In the genomic region with DNA sequence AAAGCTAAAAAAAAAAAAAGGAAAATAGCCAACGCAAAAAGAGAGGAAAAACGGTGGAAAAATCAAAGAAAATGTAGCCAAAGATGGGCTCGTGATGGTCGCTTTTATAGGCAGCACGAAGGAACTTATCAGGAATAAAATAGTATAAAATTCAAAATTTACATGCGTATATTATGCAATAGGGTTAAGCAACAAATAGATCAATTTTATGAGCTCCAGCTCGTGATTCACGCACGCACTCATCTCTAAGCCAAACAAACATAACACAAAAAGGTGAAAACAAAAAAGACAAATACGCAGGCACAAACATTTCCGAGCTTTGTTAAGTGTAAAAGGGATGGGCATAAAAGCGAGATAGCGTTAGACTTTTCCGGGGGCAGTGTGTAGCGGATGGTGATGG, we compare ENCODE assay signal across 2 fruit fly cellular contexts.
TF ChIP-seq lines count a peak whose summit lies in the region.

No protein-coding gene starts in this region.

TF ChIP-seq in whole organism, embryonic, 481 proteins besides CTCF, POLR2A, EP300 and RAD21 (continued from another document and continues in another):
- TF ChIP-seq lov (optimal IDR thresholded peaks at IDR 0.05; lab: Kevin White, UChicago) (no peak), lov (GFP tag; IDR thresholded peaks at IDR 0.05; lab: Robert Waterston, UW) (peak; percentile 40; the same call in 1 of the 3 replicates), D19A (tag; optimal IDR thresholded peaks at IDR 0.05; lab: Kevin White, UChicago) (peak; percentile 44), Abd-B (GFP tag; optimal IDR thresholded peaks at IDR 0.05; lab: Kevin White, UChicago) (peak; percentile 14), insv (GFP tag; optimal IDR thresholded peaks at IDR 0.05; lab: Kevin White, UChicago) (no peak), Scr (GFP tag; IDR thresholded peaks at IDR 0.05; lab: Robert Waterston, UW; ENCODE audit: partially characterized antibody) (peak; percentile 63), CG5953 (GFP tag; IDR thresholded peaks at IDR 0.05; lab: Robert Waterston, UW) (peak; percentile 50), nmo (GFP tag; optimal IDR thresholded peaks at IDR 0.05; lab: Kevin White, UChicago) (peak; percentile 64), Drgx (GFP tag; IDR thresholded peaks at IDR 0.05; lab: Robert Waterston, UW) (peak; percentile 41), CG10366 (GFP tag; IDR thresholded peaks at IDR 0.05; lab: Robert Waterston, UW) (peak; percentile 35; the same call in 1 of the 2 replicates), hkb (optimal IDR thresholded peaks at IDR 0.05; lab: Kevin White, UChicago) (no peak), hkb (GFP tag; IDR thresholded peaks at IDR 0.05; lab: Robert Waterston, UW) (peak; percentile 58; the same call in 1 of the 2 replicates), jumu (GFP tag; optimal IDR thresholded peaks at IDR 0.05; lab: Kevin White, UChicago) (no peak), org-1 (GFP tag; optimal IDR thresholded peaks at IDR 0.05; lab: Kevin White, UChicago) (no peak), dimm (GFP tag; IDR thresholded peaks at IDR 0.05; lab: Robert Waterston, UW) (no peak), CG3847 (GFP tag; IDR thresholded peaks at IDR 0.05; lab: Robert Waterston, UW) (no peak), grau (tag; optimal IDR thresholded peaks at IDR 0.05; lab: Kevin White, UChicago) (peak; percentile 34), CG4730 (GFP tag; IDR thresholded peaks at IDR 0.05; lab: Robert Waterston, UW) (peak; percentile 45), oc (tag; optimal IDR thresholded peaks at IDR 0.05; lab: Kevin White, UChicago) (peak; percentile 38), CG15514 (GFP tag; optimal IDR thresholded peaks at IDR 0.05; lab: Kevin White, UChicago) (no peak), gsb (GFP tag; IDR thresholded peaks at IDR 0.05; lab: Robert Waterston, UW) (no peak), CG7963 (GFP tag; IDR thresholded peaks at IDR 0.05; lab: Robert Waterston, UW; ENCODE audit: partially characterized antibody) (peak; percentile 43; the same call in 1 of the 3 replicates), ac (GFP tag; optimal IDR thresholded peaks at IDR 0.05; lab: Kevin White, UChicago) (no peak), chm (GFP tag; IDR thresholded peaks at IDR 0.05; lab: Robert Waterston, UW) (0 out of 2 replicates have a peak, but pooled peaks have one; percentile 35), gsb-n (tag; optimal IDR thresholded peaks at IDR 0.05; lab: Kevin White, UChicago) (peak; percentile 27), cg (GFP tag; optimal IDR thresholded peaks at IDR 0.05; lab: Kevin White, UChicago) (no peak), CG32767 (GFP tag; IDR thresholded peaks at IDR 0.05; lab: Robert Waterston, UW) (no peak), toy (GFP tag; IDR thresholded peaks at IDR 0.05; lab: Robert Waterston, UW) (no peak), otp (GFP tag; IDR thresholded peaks at IDR 0.05; lab: Robert Waterston, UW) (peak; percentile 42; the same call in 2 of the 3 replicates), sqz (GFP tag; optimal IDR thresholded peaks at IDR 0.05; lab: Kevin White, UChicago) (peak; percentile 13), CG9817 (tag; optimal IDR thresholded peaks at IDR 0.05; lab: Kevin White, UChicago) (peak; percentile 31), dati (GFP tag; IDR thresholded peaks at IDR 0.05; lab: Robert Waterston, UW) (no peak), onecut (GFP tag; IDR thresholded peaks at IDR 0.05; lab: Robert Waterston, UW) (peak; percentile 36; the same call in 1 of the 2 replicates), CG12071 (GFP tag; optimal IDR thresholded peaks at IDR 0.05; lab: Kevin White, UChicago) (peak; percentile 15), tin (GFP tag; optimal IDR thresholded peaks at IDR 0.05; lab: Kevin White, UChicago) (peak; percentile 10), CG12299 (tag; optimal IDR thresholded peaks at IDR 0.05; lab: Kevin White, UChicago) (peak; percentile 16), Hr3 (GFP tag; optimal IDR thresholded peaks at IDR 0.05; lab: Kevin White, UChicago) (no peak), CG17829 (tag; optimal IDR thresholded peaks at IDR 0.05; lab: Kevin White, UChicago) (peak; percentile 39), Six4 (GFP tag; optimal IDR thresholded peaks at IDR 0.05; lab: Kevin White, UChicago) (peak; percentile 16), mirr (GFP tag; optimal IDR thresholded peaks at IDR 0.05; lab: Kevin White, UChicago) (no peak), CG2202 (tag; optimal IDR thresholded peaks at IDR 0.05; lab: Kevin White, UChicago) (peak; percentile 13), vnd (GFP tag; IDR thresholded peaks at IDR 0.05; lab: Robert Waterston, UW; ENCODE audit: partially characterized antibody) (peak; percentile 37; the same call in 1 of the 3 replicates), bbx (GFP tag; IDR thresholded peaks at IDR 0.05; lab: Robert Waterston, UW; ENCODE audit: partially characterized antibody) (peak; percentile 67), Oli (tag; optimal IDR thresholded peaks at IDR 0.05; lab: Kevin White, UChicago) (peak; percentile 54), E2f1 (GFP tag; IDR thresholded peaks at IDR 0.05; lab: Robert Waterston, UW) (peak; percentile 38), B-H1 (GFP tag; IDR thresholded peaks at IDR 0.05; lab: Robert Waterston, UW) (peak; percentile 58), ewg (GFP tag; optimal IDR thresholded peaks at IDR 0.05; lab: Kevin White, UChicago) (peak; percentile 41), Jarid2 (GFP tag; optimal IDR thresholded peaks at IDR 0.05; lab: Kevin White, UChicago) (no peak), scrt (GFP tag; optimal IDR thresholded peaks at IDR 0.05; lab: Kevin White, UChicago) (no peak), kah (GFP tag; optimal IDR thresholded peaks at IDR 0.05; lab: Kevin White, UChicago) (no peak), CG14014 (GFP tag; IDR thresholded peaks at IDR 0.05; lab: Robert Waterston, UW) (peak; percentile 41; the same call in 1 of the 2 replicates), her (GFP tag; optimal IDR thresholded peaks at IDR 0.05; lab: Kevin White, UChicago) (no peak), CG10431 (GFP tag; optimal IDR thresholded peaks at IDR 0.05; lab: Kevin White, UChicago) (no peak), fd96Cb (tag; optimal IDR thresholded peaks at IDR 0.05; lab: Kevin White, UChicago) (peak; percentile 54), ci (GFP tag; IDR thresholded peaks at IDR 0.05; lab: Robert Waterston, UW) (peak; percentile 79), pb (GFP tag; optimal IDR thresholded peaks at IDR 0.05; lab: Kevin White, UChicago) (peak; percentile 4), CG12219 (GFP tag; optimal IDR thresholded peaks at IDR 0.05; lab: Kevin White, UChicago) (peak; percentile 14), CG8290 (GFP tag; optimal IDR thresholded peaks at IDR 0.05; lab: Kevin White, UChicago) (no peak), CG8290 (tag; optimal IDR thresholded peaks at IDR 0.05; lab: Kevin White, UChicago) (peak in 1 of 2 experiments; percentile 11), zfh1 (GFP tag; IDR thresholded peaks at IDR 0.05; lab: Robert Waterston, UW) (peak; percentile 75), CG4424 (GFP tag; optimal IDR thresholded peaks at IDR 0.05; lab: Kevin White, UChicago) (peak; percentile 57), Bgb (GFP tag; IDR thresholded peaks at IDR 0.05; lab: Robert Waterston, UW; ENCODE audit: partially characterized antibody) (no peak)

TF ChIP-seq in whole organism, prepupa, 60 proteins besides CTCF, POLR2A, EP300 and RAD21 (continued from another document):
- TF ChIP-seq Ets21C (GFP tag; optimal IDR thresholded peaks at IDR 0.05; lab: Kevin White, UChicago) (no peak), Sox14 (GFP tag; optimal IDR thresholded peaks at IDR 0.05; lab: Kevin White, UChicago) (peak; percentile 8), fkh (GFP tag; optimal IDR thresholded peaks at IDR 0.05; lab: Kevin White, UChicago) (peak; percentile 62), vri (GFP tag; optimal IDR thresholded peaks at IDR 0.05; lab: Kevin White, UChicago) (no peak), eg (GFP tag; IDR thresholded peaks at IDR 0.05; lab: Robert Waterston, UW) (peak; percentile 74), OdsH (GFP tag; optimal IDR thresholded peaks at IDR 0.05; lab: Kevin White, UChicago) (peak; percentile 37), CG3919 (GFP tag; optimal IDR thresholded peaks at IDR 0.05; lab: Kevin White, UChicago) (peak; percentile 9), cyc (GFP tag; optimal IDR thresholded peaks at IDR 0.05; lab: Kevin White, UChicago) (no peak), CG8632 (GFP tag; optimal IDR thresholded peaks at IDR 0.05; lab: Kevin White, UChicago) (no peak), CG34406 (GFP tag; optimal IDR thresholded peaks at IDR 0.05; lab: Kevin White, UChicago) (no peak), lz (GFP tag; optimal IDR thresholded peaks at IDR 0.05; lab: Kevin White, UChicago) (peak; percentile 2), spab (GFP tag; optimal IDR thresholded peaks at IDR 0.05; lab: Kevin White, UChicago) (no peak), CG8119 (GFP tag; IDR thresholded peaks at IDR 0.05; lab: Robert Waterston, UW) (peak; percentile 83), CG6163 (GFP tag; IDR thresholded peaks at IDR 0.05; lab: Robert Waterston, UW) (peak; percentile 75), Smox (GFP tag; optimal IDR thresholded peaks at IDR 0.05; lab: Kevin White, UChicago) (no peak), CG11902 (GFP tag; optimal IDR thresholded peaks at IDR 0.05; lab: Kevin White, UChicago) (no peak), CG11294 (GFP tag; IDR thresholded peaks at IDR 0.05; lab: Robert Waterston, UW) (no peak), fd85E (GFP tag; optimal IDR thresholded peaks at IDR 0.05; lab: Kevin White, UChicago) (no peak), net (GFP tag; optimal IDR thresholded peaks at IDR 0.05; lab: Kevin White, UChicago) (peak; percentile 19), CG1621 (tag; optimal IDR thresholded peaks at IDR 0.05; lab: Kevin White, UChicago) (no peak), CG31627 (GFP tag; optimal IDR thresholded peaks at IDR 0.05; lab: Kevin White, UChicago) (no peak), CG10669 (GFP tag; optimal IDR thresholded peaks at IDR 0.05; lab: Kevin White, UChicago) (no peak), Hr4 (GFP tag; optimal IDR thresholded peaks at IDR 0.05; lab: Kevin White, UChicago) (peak; percentile 70), Gug (GFP tag; IDR thresholded peaks at IDR 0.05; lab: Robert Waterston, UW) (peak; percentile 36; the same call in 1 of the 2 replicates), CG6808 (GFP tag; optimal IDR thresholded peaks at IDR 0.05; lab: Kevin White, UChicago) (no peak), CG9139 (GFP tag; optimal IDR thresholded peaks at IDR 0.05; lab: Kevin White, UChicago) (no peak), Sox15 (GFP tag; optimal IDR thresholded peaks at IDR 0.05; lab: Kevin White, UChicago) (no peak), esn (GFP tag; optimal IDR thresholded peaks at IDR 0.05; lab: Kevin White, UChicago) (peak; percentile 20)
